Worm (Caenorhabditis elegans) whole organism, midembryonic: ENCODE measurements around the gene T19C4.5.

Experiments used
- T22C8.4 ChIP-seq: fragments of 200-800 bp; sonication (Bioruptor generic); IDR thresholded peaks from 2 replicates; pipeline ENCODE4 v1.3.6; 2022; ENCODE audit warnings: missing genetic modification characterization, missing compliant biosample characterization
- cog-1 ChIP-seq: sonication (generic microtip); optimal IDR thresholded peaks from 2 replicates; lab custom pipeline; 2016; ENCODE audit warnings: missing genetic modification characterization, missing compliant biosample characterization
- flt-1 ChIP-seq: fragments of 200-800 bp; sonication (Bioruptor generic); IDR thresholded peaks from 2 replicates; pipeline ENCODE4 v1.3.6; 2022; ENCODE audit warnings: missing genetic modification characterization, missing compliant biosample characterization
- klf-2 ChIP-seq: fragments of 200-800 bp; sonication (Bioruptor generic); conservative IDR thresholded peaks from 2 replicates; pipeline ENCODE4 v1.3.6; 2022; ENCODE audit warnings: missing genetic modification reagents, missing genetic modification characterization, missing compliant biosample characterization
- med-1 ChIP-seq: sonication (generic microtip); optimal IDR thresholded peaks from 2 replicates; lab custom pipeline; 2017; ENCODE audit warnings: missing genetic modification characterization, mild to moderate bottlenecking, missing compliant biosample characterization, antibody characterized with exemption, missing genetic modification reagents; ENCODE audit not compliant: insufficient read depth
- ref-1 ChIP-seq: fragments of 200-800 bp; sonication (Bioruptor generic); conservative IDR thresholded peaks from 2 replicates; pipeline ENCODE4 v1.3.6; 2022; ENCODE audit warnings: missing genetic modification reagents, missing genetic modification characterization, missing compliant biosample characterization
- tab-1 ChIP-seq: fragments of 200-800 bp; sonication (Bioruptor generic); IDR thresholded peaks from 2 replicates; pipeline ENCODE4 v1.3.6; 2022; ENCODE audit warnings: missing genetic modification characterization, missing compliant biosample characterization
- ztf-23 ChIP-seq: fragments of 200-800 bp; sonication (Bioruptor generic); IDR thresholded peaks from 2 replicates; pipeline ENCODE4 v1.3.6; 2022; ENCODE audit warnings: missing genetic modification reagents, missing genetic modification characterization, missing compliant biosample characterization
- ztf-29 ChIP-seq: fragments of 200-800 bp; sonication (Bioruptor generic); IDR thresholded peaks from 2 replicates; pipeline ENCODE4 v1.3.6; 2022; ENCODE audit warnings: missing genetic modification reagents, missing genetic modification characterization, missing compliant biosample characterization

The T19C4.5 gene

ce11 chrV:11209452-11210188, 37.6 kb downstream of the T19C4.5 start:
- TF ChIP-seq flt-1: no peak
- no peak for TF ChIP-seq cog-1 (tag; lab: Kevin White, UChicago)
- TF ChIP-seq ref-1 (GFP tag; lab: Robert Waterston, UW): no peak
- TF ChIP-seq klf-2: no peak

ce11 chrV:11211323-11211722, 39.3 kb downstream of the T19C4.5 start:
- no peak for TF ChIP-seq flt-1
- no peak for TF ChIP-seq med-1 (GFP tag; lab: Kevin White, UChicago)

DNA sequence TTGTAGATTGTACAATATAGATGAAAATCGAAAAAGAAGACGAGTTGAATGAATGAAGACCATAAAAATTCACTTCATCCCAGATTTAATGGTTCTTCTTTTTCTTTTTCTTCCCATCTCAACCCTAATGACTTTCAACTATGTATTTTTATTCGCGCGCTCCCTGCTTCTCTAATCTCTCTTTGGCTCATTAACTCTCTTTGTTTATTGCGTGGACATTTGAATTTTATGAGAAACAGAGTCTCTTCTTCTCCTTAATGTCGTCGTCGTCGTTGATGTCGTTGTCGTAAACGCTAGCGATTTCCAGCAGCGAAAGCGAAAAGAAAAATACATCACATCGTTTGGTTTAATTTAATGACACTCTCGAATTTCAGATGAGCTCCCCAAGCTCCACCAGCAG, 42.6 kb downstream of the T19C4.5 start:
- TF ChIP-seq ztf-29 (GFP tag; lab: Robert Waterston, UW) (no peak), cog-1 (tag; lab: Kevin White, UChicago) (no peak), med-1 (GFP tag; lab: Kevin White, UChicago) (no peak), klf-2 (no peak), flt-1 (no peak), tab-1 (GFP tag; lab: Robert Waterston, UW) (no peak), T22C8.4 (no peak), ztf-23 (GFP tag; lab: Robert Waterston, UW) (no peak), ref-1 (GFP tag; lab: Robert Waterston, UW) (no peak)

DNA sequence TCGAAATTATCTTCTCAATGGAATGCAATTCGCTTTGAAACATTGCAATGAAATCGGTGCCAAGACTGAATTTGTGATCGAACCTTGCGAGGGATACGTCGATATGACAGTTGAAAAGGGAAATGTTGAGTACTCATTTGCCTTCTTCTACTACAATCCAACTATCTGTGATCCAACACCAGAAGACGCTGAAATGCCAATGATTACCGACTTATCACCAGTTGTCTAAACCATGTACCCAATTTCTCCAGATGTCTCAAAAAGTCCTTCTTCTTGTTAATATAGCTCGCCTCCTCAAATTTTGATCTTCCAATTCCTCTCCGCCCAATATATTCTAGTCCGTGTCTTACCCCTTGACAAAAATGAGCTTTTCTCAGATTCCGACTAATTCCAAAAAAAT, 44.1 kb downstream of the T19C4.5 start:
- TF ChIP-seq med-1 (GFP tag; lab: Kevin White, UChicago) (no peak), T22C8.4 (no peak), ztf-23 (GFP tag; lab: Robert Waterston, UW) (no peak), ref-1 (GFP tag; lab: Robert Waterston, UW) (no peak), flt-1 (no peak), cog-1 (tag; lab: Kevin White, UChicago) (no peak), klf-2 (no peak)

DNA sequence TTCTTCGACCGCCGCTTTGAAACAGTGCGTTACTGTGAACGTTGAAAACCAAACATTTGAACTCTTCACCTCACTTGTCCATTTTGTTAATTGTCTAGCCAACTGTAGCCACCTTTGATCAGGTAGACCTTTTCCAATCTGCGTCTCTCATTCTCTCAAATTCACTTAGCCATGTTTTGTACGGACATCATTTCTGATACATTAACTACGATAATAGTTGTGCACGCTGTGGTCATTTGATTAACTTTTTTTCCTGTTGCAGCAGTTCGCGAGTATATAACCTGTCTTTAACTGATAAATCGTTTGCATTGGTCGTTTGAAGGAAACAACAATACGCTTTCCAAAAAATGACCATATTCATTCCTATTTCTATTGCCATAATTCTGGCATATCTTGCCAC, 45.4 kb downstream of the T19C4.5 start, which contains the start of gene cyp-29A2:
cyp-29A2 (plus strand) TSS at position 190 of the 400 bp plus-strand sequence.
- no peak for TF ChIP-seq ztf-23 (GFP tag; lab: Robert Waterston, UW)
- no peak for TF ChIP-seq klf-2
- TF ChIP-seq tab-1 (GFP tag; lab: Robert Waterston, UW): no peak
- no peak for TF ChIP-seq ref-1 (GFP tag; lab: Robert Waterston, UW)
- TF ChIP-seq T22C8.4: no peak
- no peak for TF ChIP-seq ztf-29 (GFP tag; lab: Robert Waterston, UW)
- no peak for TF ChIP-seq med-1 (GFP tag; lab: Kevin White, UChicago)
- TF ChIP-seq flt-1: no peak
- TF ChIP-seq cog-1 (tag; lab: Kevin White, UChicago): no peak

DNA sequence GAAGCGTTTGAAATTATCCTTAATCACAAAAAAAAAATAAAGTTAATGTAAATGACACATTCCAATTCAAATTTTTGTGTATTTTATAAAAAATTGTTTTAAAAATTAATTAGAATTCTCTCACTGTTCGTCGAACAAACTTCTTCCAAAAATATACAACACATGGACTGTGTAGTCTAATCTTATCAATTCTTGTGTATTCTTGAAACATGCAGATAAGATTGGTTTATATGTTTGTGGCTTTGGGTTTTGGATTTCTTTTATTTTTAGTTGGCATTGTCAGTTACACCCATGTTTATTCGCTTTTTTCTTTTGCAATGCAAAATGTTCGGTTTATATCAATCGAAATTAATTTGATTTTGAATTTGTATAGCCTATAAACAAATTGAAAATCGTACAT, 48.4 kb downstream of the T19C4.5 start:
- no peak for TF ChIP-seq ref-1 (GFP tag; lab: Robert Waterston, UW)
- TF ChIP-seq T22C8.4: no peak
- TF ChIP-seq med-1 (GFP tag; lab: Kevin White, UChicago): no peak
- TF ChIP-seq flt-1: no peak
- no peak for TF ChIP-seq klf-2
- no peak for TF ChIP-seq ztf-29 (GFP tag; lab: Robert Waterston, UW)
- TF ChIP-seq tab-1 (GFP tag; lab: Robert Waterston, UW): no peak
- TF ChIP-seq ztf-23 (GFP tag; lab: Robert Waterston, UW): no peak
- no peak for TF ChIP-seq cog-1 (tag; lab: Kevin White, UChicago)

ce11 chrV:11220936-11221335, 48.9 kb downstream of the T19C4.5 start, which contains the start of gene T19B10.2:
T19B10.2 (plus strand) TSS chrV:11221302.
- TF ChIP-seq cog-1 (tag; lab: Kevin White, UChicago) (no peak), T22C8.4 (no peak), klf-2 (no peak), ztf-29 (GFP tag; lab: Robert Waterston, UW) (no peak), flt-1 (no peak), med-1 (GFP tag; lab: Kevin White, UChicago) (no peak), tab-1 (GFP tag; lab: Robert Waterston, UW) (no peak), ztf-23 (GFP tag; lab: Robert Waterston, UW) (no peak), ref-1 (GFP tag; lab: Robert Waterston, UW) (no peak)

- TF ChIP-seq ztf-29 (GFP tag; lab: Robert Waterston, UW) (no peak), cog-1 (tag; lab: Kevin White, UChicago) (no peak)
Measured at ce11 chrV:11223698-11224097, 51.7 kb downstream of the T19C4.5 start.
